Worm (Caenorhabditis elegans): ENCODE data around the gene grp-1.

The grp-1 gene

DNA sequence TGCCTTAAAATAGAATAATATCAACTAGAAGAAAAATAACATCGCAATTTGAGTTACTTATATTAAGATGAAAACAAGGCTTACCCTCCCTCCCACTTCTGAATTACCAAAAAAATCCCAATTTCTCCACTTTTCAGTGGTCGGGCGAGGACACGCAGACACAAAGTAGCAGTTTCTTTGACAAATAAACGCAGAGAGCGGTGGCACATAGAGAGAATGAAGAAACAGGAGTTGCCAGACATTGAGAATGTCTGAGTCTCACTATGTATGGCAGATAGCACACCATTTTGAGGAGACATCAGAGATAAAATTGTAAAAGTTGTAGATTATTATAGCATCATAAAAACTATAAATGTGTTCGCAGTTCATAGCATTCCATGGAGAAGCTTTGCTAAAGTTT is 39.7 kb downstream of the grp-1 start (continued):
- no peak for TF ChIP-seq egl-13 (tag; optimal IDR thresholded peaks at IDR 0.05)
- no peak for TF ChIP-seq zip-4 (GFP tag; optimal IDR thresholded peaks at IDR 0.05)
- no peak for TF ChIP-seq ceh-63 (GFP tag; optimal IDR thresholded peaks at IDR 0.05)
- TF ChIP-seq unc-30 (tag; optimal IDR thresholded peaks at IDR 0.05): no peak
- peak; percentile 12 to 63 (median 48) for TF ChIP-seq ceh-82 (tag; optimal IDR thresholded peaks at IDR 0.05)
- TF ChIP-seq unc-62 (GFP tag; optimal IDR thresholded peaks at IDR 0.05): no peak
- TF ChIP-seq mab-9 (GFP tag; IDR thresholded peaks at IDR 0.05): no peak
- peak; percentile 78 for TF ChIP-seq mep-1 (tag; optimal IDR thresholded peaks at IDR 0.05)
- no peak for TF ChIP-seq egl-27 (tag; optimal IDR thresholded peaks at IDR 0.05)
- TF ChIP-seq snpc-4 (tag; optimal IDR thresholded peaks at IDR 0.05): no peak
- no peak for TF ChIP-seq lin-39 (tag; optimal IDR thresholded peaks at IDR 0.05)
- TF ChIP-seq fos-1 (tag; optimal IDR thresholded peaks at IDR 0.05): peak; percentile 56
- TF ChIP-seq nhr-19 (GFP tag; conservative IDR thresholded peaks at IDR 0.05): peak; percentile 45
- TF ChIP-seq efl-3 (GFP tag; optimal IDR thresholded peaks at IDR 0.05): no peak
- no peak for TF ChIP-seq ztf-4 (tag; optimal IDR thresholded peaks at IDR 0.05)
- TF ChIP-seq aha-1 (tag; optimal IDR thresholded peaks at IDR 0.05): no peak
- TF ChIP-seq fkh-8 (tag; optimal IDR thresholded peaks at IDR 0.05): peak; percentile 36
- TF ChIP-seq nhr-20 (tag; optimal IDR thresholded peaks at IDR 0.05): peak; percentile 53
- no peak for TF ChIP-seq nhr-76 (tag; optimal IDR thresholded peaks at IDR 0.05)
- TF ChIP-seq nhr-12 (tag; optimal IDR thresholded peaks at IDR 0.05): no peak
- peak; percentile 32 to 54 for TF ChIP-seq lin-35 (GFP tag; optimal IDR thresholded peaks at IDR 0.05)
- TF ChIP-seq nhr-84 (tag; optimal IDR thresholded peaks at IDR 0.05): no peak
- peak; percentile 65 for TF ChIP-seq jun-1 (tag; optimal IDR thresholded peaks at IDR 0.05)
- no peak for TF ChIP-seq hpl-2 (GFP tag; optimal IDR thresholded peaks at IDR 0.05)
- TF ChIP-seq nhr-47 (tag; optimal IDR thresholded peaks at IDR 0.05): peak; percentile 67
- TF ChIP-seq xbp-1 (tag; optimal IDR thresholded peaks at IDR 0.05): peak; percentile 56
- peak; percentile 77 for TF ChIP-seq swsn-7 (tag; optimal IDR thresholded peaks at IDR 0.05)
- peak; percentile 14 for TF ChIP-seq nhr-90 (tag; optimal IDR thresholded peaks at IDR 0.05; ENCODE audit: poor library complexity)
- TF ChIP-seq sox-4 (tag; optimal IDR thresholded peaks at IDR 0.05): no peak
- no peak for TF ChIP-seq sptf-1 (tag; optimal IDR thresholded peaks at IDR 0.05)
- peak; percentile 22 for TF ChIP-seq elt-2 (tag; optimal IDR thresholded peaks at IDR 0.05)

DNA sequence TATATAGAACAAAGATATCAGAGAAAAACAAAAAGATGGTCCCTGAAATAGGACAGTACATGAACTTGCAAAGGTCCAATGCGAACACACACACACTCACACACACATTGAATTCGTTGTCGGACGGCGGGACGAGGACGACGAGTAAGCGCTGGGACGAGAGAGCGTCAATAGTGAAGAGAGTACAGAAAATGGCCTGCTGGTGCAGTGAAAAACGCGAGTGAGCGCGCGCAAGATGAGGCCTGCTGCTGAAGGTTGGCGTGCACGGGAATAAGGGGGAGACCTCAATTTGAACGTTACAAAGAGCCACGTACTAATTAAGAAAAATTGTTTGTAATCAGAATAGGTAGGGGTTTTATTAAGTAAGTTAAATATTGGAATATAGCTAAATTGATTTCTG is 41.5 kb downstream of the grp-1 start:
- TF ChIP-seq ceh-88 (GFP tag; IDR thresholded peaks at IDR 0.05) (no peak), mdl-1 (tag; optimal IDR thresholded peaks at IDR 0.05) (peak in 1 of 2 experiments; percentile 29), ceh-82 (tag; optimal IDR thresholded peaks at IDR 0.05) (peak in 1 of 3 experiments; percentile 8), lin-13 (GFP tag; optimal IDR thresholded peaks at IDR 0.05) (no peak), snu-23 (GFP tag; optimal IDR thresholded peaks at IDR 0.05) (peak; percentile 34), lin-15B (tag; optimal IDR thresholded peaks at IDR 0.05) (no peak), efl-3 (GFP tag; optimal IDR thresholded peaks at IDR 0.05) (no peak), nhr-12 (tag; optimal IDR thresholded peaks at IDR 0.05) (no peak), blmp-1 (tag; optimal IDR thresholded peaks at IDR 0.05) (peak; percentile 19), aha-1 (tag; optimal IDR thresholded peaks at IDR 0.05) (no peak), swsn-7 (tag; optimal IDR thresholded peaks at IDR 0.05) (peak; percentile 29), nhr-237 (tag; optimal IDR thresholded peaks at IDR 0.05) (no peak), dsc-1 (tag; optimal IDR thresholded peaks at IDR 0.05) (peak; percentile 24), fkh-8 (tag; optimal IDR thresholded peaks at IDR 0.05) (no peak), tbx-2 (tag; optimal IDR thresholded peaks at IDR 0.05) (peak; percentile 3), nhr-20 (tag; optimal IDR thresholded peaks at IDR 0.05) (peak; percentile 15), unc-130 (tag; optimal IDR thresholded peaks at IDR 0.05) (no peak), lsy-2 (tag; optimal IDR thresholded peaks at IDR 0.05) (peak; percentile 25 to 52), sup-37 (GFP tag; optimal IDR thresholded peaks at IDR 0.05) (no peak), lin-14 (GFP tag; optimal IDR thresholded peaks at IDR 0.05) (peak; percentile 71), mep-1 (tag; optimal IDR thresholded peaks at IDR 0.05) (peak; percentile 47), nhr-71 (tag; optimal IDR thresholded peaks at IDR 0.05) (peak; percentile 4), lin-35 (GFP tag; optimal IDR thresholded peaks at IDR 0.05) (peak; percentile 6 to 20), rnt-1 (tag; optimal IDR thresholded peaks at IDR 0.05) (peak; percentile 1), efl-1 (optimal IDR thresholded peaks at IDR 0.05) (peak in 1 of 2 experiments; percentile 23), efl-1 (GFP tag; optimal IDR thresholded peaks at IDR 0.05 in 1 of 2) (no peak)

All from whole organism, L1 larva.